Worm (Caenorhabditis elegans): ENCODE measurements around the gene mnk-1.

DNA sequence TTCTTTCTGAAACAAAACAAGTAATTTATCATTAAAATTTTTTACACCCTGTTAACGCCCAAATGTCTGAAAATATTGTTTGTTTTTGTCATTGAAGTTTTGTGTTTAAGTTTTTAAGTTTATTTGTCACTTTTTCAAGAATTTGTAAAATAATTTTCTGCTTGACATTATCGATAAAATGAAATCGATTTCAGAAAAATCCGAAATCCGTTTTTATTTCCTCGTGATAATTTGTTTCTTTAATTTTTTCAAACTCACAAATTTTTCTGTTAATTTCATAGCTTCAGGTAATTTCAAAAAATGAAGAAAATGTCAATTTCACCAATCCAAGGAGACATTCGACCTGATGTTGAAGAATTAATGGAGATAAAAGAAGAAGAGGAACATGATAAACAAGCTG lies 58.9 kb downstream of the mnk-1 start, which contains the start of gene ZK666.12:
- no peak for TF ChIP-seq ztf-11 (tag; optimal IDR thresholded peaks at IDR 0.05)
- TF ChIP-seq ceh-63 (GFP tag; optimal IDR thresholded peaks at IDR 0.05): no peak
- TF ChIP-seq ceh-82 (tag; optimal IDR thresholded peaks at IDR 0.05): no peak
- no peak for TF ChIP-seq ztf-4 (tag; optimal IDR thresholded peaks at IDR 0.05)
- no peak for TF ChIP-seq egl-27 (tag; optimal IDR thresholded peaks at IDR 0.05)
- no peak for TF ChIP-seq zag-1 (tag; optimal IDR thresholded peaks at IDR 0.05)
- no peak for TF ChIP-seq lin-39 (tag; optimal IDR thresholded peaks at IDR 0.05)
- no peak for TF ChIP-seq egl-13 (tag; optimal IDR thresholded peaks at IDR 0.05)
- no peak for TF ChIP-seq hlh-4 (tag; optimal IDR thresholded peaks at IDR 0.05)
- no peak for TF ChIP-seq unc-62 (GFP tag; optimal IDR thresholded peaks at IDR 0.05)
- TF ChIP-seq nhr-28 (tag; optimal IDR thresholded peaks at IDR 0.05): no peak
- TF ChIP-seq elt-2 (tag; optimal IDR thresholded peaks at IDR 0.05): no peak
- TF ChIP-seq tbx-2 (tag; optimal IDR thresholded peaks at IDR 0.05): no peak
- TF ChIP-seq isw-1 (GFP tag; IDR thresholded peaks at IDR 0.05): no peak
